Fruit fly (Drosophila melanogaster): Measurements from ENCODE around the gene CG7115.

Gene CG7115

DNA sequence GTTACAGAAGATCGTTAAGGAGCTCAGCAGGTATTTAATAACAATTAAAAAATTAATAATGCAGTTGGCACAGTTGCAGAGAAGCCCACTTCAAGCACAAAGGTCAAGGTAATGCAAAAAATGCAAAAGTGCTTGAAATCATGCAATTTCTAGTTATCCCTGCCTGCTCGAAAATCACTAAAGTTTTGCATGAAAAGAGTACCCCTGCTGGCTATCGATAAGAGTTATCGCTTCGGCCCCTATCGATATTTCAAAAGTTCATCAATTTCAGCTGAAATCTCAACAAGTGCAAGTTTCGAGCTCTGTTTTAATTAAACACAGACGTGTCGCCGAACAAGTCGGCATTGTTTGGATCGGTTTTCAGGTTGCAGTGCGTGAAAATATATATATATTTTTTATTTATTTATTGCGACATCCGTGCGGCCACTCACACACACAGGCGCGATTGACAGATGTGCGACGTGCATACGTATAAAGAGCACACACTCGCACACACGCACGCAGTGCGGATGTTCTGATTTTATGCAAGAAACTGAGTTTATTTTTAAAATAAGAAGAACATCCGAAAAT, 413 bp downstream of the CG7115 start (continued):
- TF ChIP-seq lbe (GFP tag; optimal IDR thresholded peaks at IDR 0.05) (peak; percentile 42), Fer1 (GFP tag; optimal IDR thresholded peaks at IDR 0.05) (peak; percentile 52), CG8944 (GFP tag; optimal IDR thresholded peaks at IDR 0.05) (peak; percentile 36), bowl (GFP tag; IDR thresholded peaks at IDR 0.05) (no peak), danr (GFP tag; IDR thresholded peaks at IDR 0.05) (no peak), bsh (GFP tag; optimal IDR thresholded peaks at IDR 0.05) (peak; percentile 2 to 38), Lhr (GFP tag; optimal IDR thresholded peaks at IDR 0.05) (no peak), vnd (GFP tag; IDR thresholded peaks at IDR 0.05; ENCODE audit: partially characterized antibody) (peak; percentile 79), CG18011 (GFP tag; optimal IDR thresholded peaks at IDR 0.05) (peak; percentile 80), zen (tag; optimal IDR thresholded peaks at IDR 0.05) (peak; percentile 41), CG4424 (GFP tag; optimal IDR thresholded peaks at IDR 0.05) (peak; percentile 33), crp (GFP tag; optimal IDR thresholded peaks at IDR 0.05) (peak in 1 of 2 experiments; percentile 52), Tbp (GFP tag; optimal IDR thresholded peaks at IDR 0.05) (no peak), CG10543 (GFP tag; optimal IDR thresholded peaks at IDR 0.05) (peak; percentile 46), trh (GFP tag; optimal IDR thresholded peaks at IDR 0.05) (no peak), org-1 (GFP tag; optimal IDR thresholded peaks at IDR 0.05) (no peak), tll (GFP tag; optimal IDR thresholded peaks at IDR 0.05) (no peak), CG14014 (GFP tag; IDR thresholded peaks at IDR 0.05) (0 out of 2 replicates have a peak, but pooled peaks have one; percentile 55), CG13123 (GFP tag; optimal IDR thresholded peaks at IDR 0.05) (no peak), CoRest (tag; optimal IDR thresholded peaks at IDR 0.05) (peak; percentile 60), jigr1 (GFP tag; IDR thresholded peaks at IDR 0.05) (no peak), Sox100B (GFP tag; optimal IDR thresholded peaks at IDR 0.05) (peak; percentile 37), CG6689 (GFP tag; IDR thresholded peaks at IDR 0.05) (0 out of 2 replicates have a peak, but pooled peaks have one; percentile 38), ken (GFP tag; IDR thresholded peaks at IDR 0.05) (0 out of 3 replicates have a peak, but pooled peaks have one; percentile 56), CG11696 (GFP tag; IDR thresholded peaks at IDR 0.05) (no peak), CG10565 (GFP tag; optimal IDR thresholded peaks at IDR 0.05) (no peak), Vsx1 (GFP tag; optimal IDR thresholded peaks at IDR 0.05) (no peak), sim (GFP tag; IDR thresholded peaks at IDR 0.05) (0 out of 2 replicates have a peak, but pooled peaks have one; percentile 29), bcd (GFP tag; optimal IDR thresholded peaks at IDR 0.05) (peak; percentile 54), fd3F (GFP tag; optimal IDR thresholded peaks at IDR 0.05) (peak; percentile 16), Usf (GFP tag; optimal IDR thresholded peaks at IDR 0.05) (no peak), CG13424 (tag; optimal IDR thresholded peaks at IDR 0.05) (peak; percentile 58), Atf3 (GFP tag; optimal IDR thresholded peaks at IDR 0.05) (no peak), so (GFP tag; IDR thresholded peaks at IDR 0.05) (no peak), Ada2b (GFP tag; IDR thresholded peaks at IDR 0.05) (peak; percentile 57), HmgZ (tag; optimal IDR thresholded peaks at IDR 0.05) (peak; percentile 76), wor (GFP tag; IDR thresholded peaks at IDR 0.05) (no peak), vvl (GFP tag; IDR thresholded peaks at IDR 0.05) (peak; percentile 69; the same call in 1 of the 2 replicates), CG1233 (GFP tag; optimal IDR thresholded peaks at IDR 0.05) (no peak), chif (GFP tag; optimal IDR thresholded peaks at IDR 0.05) (peak; percentile 1 to 44), Asciz (GFP tag; optimal IDR thresholded peaks at IDR 0.05) (peak; percentile 24), ro (GFP tag; IDR thresholded peaks at IDR 0.05) (no peak), tup (GFP tag; optimal IDR thresholded peaks at IDR 0.05) (peak; percentile 37), CG34422 (GFP tag; IDR thresholded peaks at IDR 0.05) (peak; percentile 73; the same call in 1 of the 3 replicates), Gug (GFP tag; IDR thresholded peaks at IDR 0.05) (peak; percentile 31; the same call in 1 of the 4 replicates), kah (GFP tag; optimal IDR thresholded peaks at IDR 0.05) (peak; percentile 68), Bdp1 (GFP tag; optimal IDR thresholded peaks at IDR 0.05) (no peak), CG6272 (GFP tag; IDR thresholded peaks at IDR 0.05) (peak; percentile 14; the same call in 1 of the 2 replicates), wek (GFP tag; optimal IDR thresholded peaks at IDR 0.05) (peak; percentile 98)
